Fruit fly (Drosophila melanogaster) whole organism, embryonic: ENCODE results near the gene Eip63F-1.

Experiments used
- ATbp ChIP-seq: fragments of 200-800 bp; sonication (Bioruptor generic); optimal IDR thresholded peaks from 2 replicates; lab custom pipeline; 2017; ENCODE audit warnings: missing biosample characterization, mild to moderate bottlenecking, missing genetic modification characterization, missing genetic modification reagents
- Atf-2 ChIP-seq: fragments of 200-800 bp; sonication (Bioruptor generic); optimal IDR thresholded peaks from 2 replicates; lab custom pipeline; 2016; ENCODE audit warnings: missing biosample characterization, missing genetic modification characterization
- CG10543 ChIP-seq: fragments of 200-800 bp; sonication (Bioruptor generic); optimal IDR thresholded peaks from 3 replicates; lab custom pipeline; 2017; ENCODE audit warnings: missing biosample characterization, mild to moderate bottlenecking, missing genetic modification characterization, moderate library complexity
- CG13287 ChIP-seq: fragments of 200-800 bp; sonication (Bioruptor generic); IDR thresholded peaks from 2 replicates; pipeline ENCODE4 v1.3.6; 2022; ENCODE audit warnings: missing biosample characterization, missing genetic modification characterization; ENCODE audit not compliant: partially characterized antibody
- CG13894 ChIP-seq: fragments of 200-800 bp; sonication (Bioruptor generic); optimal IDR thresholded peaks from 3 replicates; lab custom pipeline; 2018; ENCODE audit warnings: missing biosample characterization, mild to moderate bottlenecking, missing genetic modification characterization, moderate library complexity
- CG15696 ChIP-seq: fragments of 200-800 bp; sonication (Bioruptor generic); optimal IDR thresholded peaks from 2 replicates; lab custom pipeline; 2019; ENCODE audit warnings: missing biosample characterization, mild to moderate bottlenecking, missing genetic modification characterization, moderate library complexity
- CG1603 ChIP-seq: fragments of 200-800 bp; sonication (Bioruptor generic); optimal IDR thresholded peaks from 2 replicates; lab custom pipeline; 2019; ENCODE audit warnings: missing biosample characterization, mild to moderate bottlenecking, missing genetic modification characterization, moderate library complexity
- CG1647 ChIP-seq: fragments of 200-800 bp; sonication (Bioruptor generic); optimal IDR thresholded peaks from 3 replicates; lab custom pipeline; 2016; ENCODE audit warnings: missing biosample characterization, missing genetic modification characterization
- CG1792 ChIP-seq: fragments of 200-800 bp; sonication (Bioruptor generic); optimal IDR thresholded peaks from 2 replicates; lab custom pipeline; 2016; ENCODE audit warnings: missing biosample characterization, missing genetic modification characterization
- CG1832 ChIP-seq: fragments of 200-800 bp; sonication (Bioruptor generic); optimal IDR thresholded peaks from 2 replicates; lab custom pipeline; 2017; ENCODE audit warnings: missing biosample characterization, mild to moderate bottlenecking, missing genetic modification characterization, inconsistent platforms
- CG2116 ChIP-seq: fragments of 200-800 bp; sonication (Bioruptor generic); optimal IDR thresholded peaks from 3 replicates; lab custom pipeline; 2018; ENCODE audit warnings: missing biosample characterization, mild to moderate bottlenecking, missing genetic modification characterization
- CG2712 ChIP-seq: fragments of 200-800 bp; optimal IDR thresholded peaks from 3 replicates; lab custom pipeline; 2019; ENCODE audit warnings: missing biosample characterization, mild to moderate bottlenecking, missing genetic modification characterization, moderate library complexity
- CG31388 ChIP-seq: fragments of 200-800 bp; sonication (Bioruptor generic); optimal IDR thresholded peaks from 2 replicates; lab custom pipeline; 2016; ENCODE audit warnings: missing biosample characterization, missing genetic modification characterization
- CG33557 ChIP-seq: fragments of 200-800 bp; sonication (Bioruptor generic); optimal IDR thresholded peaks from 2 replicates; lab custom pipeline; 2019; ENCODE audit warnings: missing biosample characterization, mild to moderate bottlenecking, missing genetic modification characterization, moderate library complexity
- CG4360 ChIP-seq: fragments of 200-800 bp; sonication (Bioruptor generic); IDR thresholded peaks from 2 replicates; pipeline ENCODE4 v1.3.6; 2022; ENCODE audit warnings: missing biosample characterization, missing genetic modification characterization
- CG6254 ChIP-seq: fragments of 200-800 bp; sonication (Bioruptor generic); optimal IDR thresholded peaks from 3 replicates; lab custom pipeline; 2017; ENCODE audit warnings: mild to moderate bottlenecking, missing biosample characterization, missing genetic modification reagents, missing genetic modification characterization
- CG7271 ChIP-seq: fragments of 200-800 bp; sonication (Bioruptor generic); optimal IDR thresholded peaks from 2 replicates; lab custom pipeline; 2018; ENCODE audit warnings: missing biosample characterization, mild to moderate bottlenecking, missing genetic modification characterization, moderate library complexity
- CG9876 ChIP-seq: fragments of 200-800 bp; sonication (Bioruptor generic); optimal IDR thresholded peaks from 2 replicates; lab custom pipeline; 2016; ENCODE audit warnings: missing biosample characterization, missing genetic modification characterization
- CTCF ChIP-seq: fragments of 200-800 bp; sonication (Bioruptor generic); optimal IDR thresholded peaks from 2 replicates; lab custom pipeline; 2017; ENCODE audit warnings: missing biosample characterization, mild to moderate bottlenecking, missing genetic modification characterization, moderate library complexity
- D19B ChIP-seq: fragments of 200-800 bp; sonication (Bioruptor generic); optimal IDR thresholded peaks from 2 replicates; lab custom pipeline; 2017; ENCODE audit warnings: missing biosample characterization, mild to moderate bottlenecking, missing genetic modification characterization
- Deaf1 ChIP-seq: fragments of 200-800 bp; optimal IDR thresholded peaks from 3 replicates; lab custom pipeline; 2019; ENCODE audit warnings: missing biosample characterization, mild to moderate bottlenecking, missing genetic modification characterization, moderate library complexity
- Doc2 ChIP-seq: fragments of 200-800 bp; sonication (Bioruptor generic); IDR thresholded peaks from 2 replicates; pipeline ENCODE4 v1.3.6; 2022; ENCODE audit warnings: missing biosample characterization, missing genetic modification characterization
- Eip74EF ChIP-seq, 2 experiments: fragments of 200-800 bp in 1 of 2; fragments of >200 bp in 1 of 2; sonication (Bioruptor generic) in 1 of 2; optimal IDR thresholded peaks; 2 replicates each; lab custom pipeline; 2017 to 2019; ENCODE audit warnings: missing biosample characterization in 2 of 2, missing genetic modification characterization in 2 of 2, mild to moderate bottlenecking in 1 of 2, moderate library complexity in 1 of 2
- Fer2 ChIP-seq: fragments of 200-800 bp; sonication (Bioruptor generic); optimal IDR thresholded peaks from 2 replicates; lab custom pipeline; 2018; ENCODE audit warnings: missing biosample characterization, mild to moderate bottlenecking, missing genetic modification characterization, moderate library complexity
- Lim3 ChIP-seq: fragments of 200-800 bp; sonication (Bioruptor generic); IDR thresholded peaks from 2 replicates; pipeline ENCODE4 v1.3.6; 2022; ENCODE audit warnings: missing biosample characterization, missing genetic modification characterization
- Opbp ChIP-seq: fragments of 200-800 bp; sonication (Bioruptor generic); IDR thresholded peaks from 3 replicates; pipeline ENCODE4 v1.3.6; 2022; ENCODE audit warnings: missing biosample characterization, missing genetic modification characterization; ENCODE audit not compliant: partially characterized antibody
- Sry-β ChIP-seq: fragments of 200-800 bp; sonication (Bioruptor generic); optimal IDR thresholded peaks from 2 replicates; lab custom pipeline; 2018; ENCODE audit warnings: missing biosample characterization, mild to moderate bottlenecking, missing genetic modification characterization, moderate library complexity
- al ChIP-seq: fragments of 200-800 bp; sonication (Bioruptor generic); IDR thresholded peaks from 2 replicates; pipeline ENCODE4 v1.3.6; 2022; ENCODE audit warnings: missing biosample characterization, missing genetic modification characterization
- bsh ChIP-seq, 2 experiments: fragments of 200-800 bp; sonication (Bioruptor generic); optimal IDR thresholded peaks; 2 replicates each; lab custom pipeline; 2017 to 2018; ENCODE audit warnings: mild to moderate bottlenecking in 2 of 2, missing biosample characterization in 2 of 2, missing genetic modification characterization in 2 of 2, moderate library complexity in 1 of 2
- chinmo ChIP-seq: fragments of 200-800 bp; sonication (Bioruptor generic); IDR thresholded peaks from 4 replicates; pipeline ENCODE4 v1.3.6; 2022; ENCODE audit warnings: missing biosample characterization, missing genetic modification characterization; ENCODE audit not compliant: partially characterized antibody
- chm ChIP-seq: fragments of 200-800 bp; sonication (Bioruptor generic); IDR thresholded peaks from 2 replicates; pipeline ENCODE4 v1.3.6; 2022; ENCODE audit warnings: missing biosample characterization, missing genetic modification characterization
- dimm ChIP-seq: fragments of 200-800 bp; sonication (Bioruptor generic); IDR thresholded peaks from 2 replicates; pipeline ENCODE4 v1.3.6; 2022; ENCODE audit warnings: missing biosample characterization, missing genetic modification characterization
- fd3F ChIP-seq: fragments of 200-800 bp; sonication (Bioruptor generic); optimal IDR thresholded peaks from 2 replicates; lab custom pipeline; 2018; ENCODE audit warnings: missing biosample characterization, mild to moderate bottlenecking, missing genetic modification characterization, moderate library complexity
- gce ChIP-seq: fragments of 200-800 bp; sonication (Bioruptor generic); IDR thresholded peaks from 3 replicates; pipeline ENCODE4 v1.3.6; 2022; ENCODE audit warnings: missing biosample characterization, missing genetic modification characterization
- grau ChIP-seq: fragments of 200-800 bp; optimal IDR thresholded peaks from 3 replicates; lab custom pipeline; 2019; ENCODE audit warnings: missing biosample characterization, mild to moderate bottlenecking, missing genetic modification characterization, moderate library complexity
- gro ChIP-seq: fragments of 200-800 bp; sonication (Bioruptor generic); optimal IDR thresholded peaks from 2 replicates; lab custom pipeline; 2016; ENCODE audit warnings: missing biosample characterization, missing genetic modification characterization
- her ChIP-seq: fragments of 200-800 bp; sonication (Bioruptor generic); optimal IDR thresholded peaks from 2 replicates; lab custom pipeline; 2016; ENCODE audit warnings: missing biosample characterization, missing genetic modification characterization
- hth ChIP-seq: fragments of >200 bp; optimal IDR thresholded peaks from 2 replicates; lab custom pipeline; 2017; ENCODE audit warnings: inconsistent platforms
- inv ChIP-seq: fragments of 200-800 bp; sonication (Bioruptor generic); IDR thresholded peaks from 2 replicates; pipeline ENCODE4 v1.3.6; 2022; ENCODE audit warnings: missing biosample characterization, missing genetic modification characterization; ENCODE audit not compliant: partially characterized antibody
- maf-S ChIP-seq: fragments of 200-800 bp; sonication (Bioruptor generic); optimal IDR thresholded peaks from 2 replicates; lab custom pipeline; 2016; ENCODE audit warnings: missing biosample characterization, missing genetic modification characterization
- pros ChIP-seq: fragments of 200-800 bp; sonication (Bioruptor generic); optimal IDR thresholded peaks from 3 replicates; lab custom pipeline; 2019; ENCODE audit warnings: missing biosample characterization, mild to moderate bottlenecking, missing genetic modification characterization, moderate library complexity
- scrt ChIP-seq: fragments of 200-800 bp; sonication (Bioruptor generic); optimal IDR thresholded peaks from 2 replicates; lab custom pipeline; 2018; ENCODE audit warnings: missing biosample characterization, mild to moderate bottlenecking, missing genetic modification characterization, moderate library complexity
- seq ChIP-seq: fragments of 200-800 bp; sonication (Bioruptor generic); IDR thresholded peaks from 2 replicates; pipeline ENCODE4 v1.3.6; 2022; ENCODE audit warnings: missing biosample characterization, missing genetic modification characterization
- sr ChIP-seq: fragments of 200-800 bp; sonication (Bioruptor generic); IDR thresholded peaks from 3 replicates; pipeline ENCODE4 v1.3.6; 2022; ENCODE audit warnings: missing biosample characterization, missing genetic modification characterization
- tap ChIP-seq: fragments of 200-800 bp; optimal IDR thresholded peaks from 3 replicates; lab custom pipeline; 2019; ENCODE audit warnings: missing biosample characterization, mild to moderate bottlenecking, missing genetic modification characterization, moderate library complexity
- tna ChIP-seq: fragments of 200-800 bp; sonication (Bioruptor generic); IDR thresholded peaks from 2 replicates; pipeline ENCODE4 v1.3.6; 2022; ENCODE audit warnings: missing biosample characterization, missing genetic modification characterization; ENCODE audit not compliant: partially characterized antibody
- trem ChIP-seq: fragments of 200-800 bp; optimal IDR thresholded peaks from 3 replicates; lab custom pipeline; 2019; ENCODE audit warnings: missing biosample characterization, mild to moderate bottlenecking, missing genetic modification characterization, moderate library complexity
- usp ChIP-seq: fragments of >200 bp; optimal IDR thresholded peaks from 2 replicates; lab custom pipeline; 2017; ENCODE audit warnings: missing biosample characterization, missing genetic modification characterization

Eip63F-1 gene

DNA sequence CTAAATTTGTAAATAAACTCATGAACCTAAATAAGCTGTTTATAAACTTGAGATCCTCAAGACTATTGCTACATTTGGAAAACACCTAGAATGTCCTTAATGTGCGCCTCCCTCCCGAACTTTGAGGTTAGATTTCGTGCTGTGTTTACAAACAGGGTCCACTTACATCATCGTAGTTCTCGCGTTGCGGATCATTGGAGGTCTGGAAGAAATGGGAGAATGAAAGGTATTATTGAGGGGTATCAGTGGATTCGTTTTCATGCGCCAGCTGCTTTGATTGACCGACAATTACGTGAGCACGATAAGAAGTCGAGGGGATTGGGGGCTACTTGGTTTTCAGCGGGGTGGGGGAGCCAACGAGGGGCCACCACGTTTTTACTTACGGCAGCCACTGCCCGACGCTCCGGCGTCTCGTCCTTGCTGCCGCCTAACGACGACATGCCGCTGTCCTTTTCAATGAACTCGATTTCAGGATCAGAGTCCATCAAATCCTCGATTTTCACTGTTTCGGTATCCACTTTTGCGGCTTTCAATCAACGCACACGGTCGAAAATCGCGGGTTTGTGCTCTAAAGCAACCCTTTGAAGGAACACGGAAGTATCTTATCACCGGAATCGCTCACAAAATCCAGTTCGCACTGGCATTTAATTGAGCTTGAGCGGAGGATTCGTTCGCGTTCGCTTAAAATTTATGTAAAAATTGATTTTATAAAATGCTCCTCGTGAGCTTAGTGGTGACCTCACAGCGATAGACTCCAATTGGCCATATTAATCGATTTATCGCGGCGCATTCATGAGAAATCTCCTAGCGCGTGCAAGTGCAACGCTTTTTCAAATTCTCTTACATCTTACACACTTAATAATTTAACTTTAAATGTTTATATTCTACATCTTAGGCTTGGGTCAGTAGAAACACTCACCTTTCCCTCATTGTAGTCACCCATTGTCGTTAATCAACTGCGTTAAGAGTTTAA is 26.3 kb downstream of the Eip63F-1 start (continued):
- TF ChIP-seq CG4360 (GFP tag; lab: Robert Waterston, UW) (no peak), fd3F (GFP tag; lab: Kevin White, UChicago) (no peak), trem (tag; lab: Kevin White, UChicago) (peak; percentile 44), al (GFP tag; lab: Robert Waterston, UW) (no peak), tna (GFP tag; lab: Robert Waterston, UW) (peak; percentile 40; the same call in 1 of the 2 replicates), gce (GFP tag; lab: Robert Waterston, UW) (no peak), CG15696 (tag; lab: Kevin White, UChicago) (no peak), Eip74EF (GFP tag; optimal IDR thresholded peaks at IDR 0.05; lab: Kevin White, UChicago) (no peak), Sry-β (GFP tag; lab: Kevin White, UChicago) (no peak), Deaf1 (tag; lab: Kevin White, UChicago) (peak; percentile 22), maf-S (GFP tag; lab: Kevin White, UChicago) (no peak), gro (GFP tag; lab: Kevin White, UChicago) (no peak), D19B (peak; percentile 76), scrt (GFP tag; lab: Kevin White, UChicago) (no peak), seq (GFP tag; lab: Robert Waterston, UW) (no peak), CG13287 (GFP tag; lab: Robert Waterston, UW) (peak; percentile 74), CG2712 (tag; lab: Kevin White, UChicago) (peak; percentile 40), CG6254 (GFP tag; lab: Kevin White, UChicago) (no peak), CG13894 (tag; lab: Kevin White, UChicago) (no peak), her (GFP tag; lab: Kevin White, UChicago) (peak; percentile 99), CG31388 (GFP tag; lab: Kevin White, UChicago) (no peak), CG7271 (tag; lab: Kevin White, UChicago) (no peak), Atf-2 (GFP tag; lab: Kevin White, UChicago) (no peak), hth (lab: Kevin White, UChicago) (no peak), CG33557 (GFP tag; lab: Kevin White, UChicago) (no peak), chm (GFP tag; lab: Robert Waterston, UW) (no peak), pros (GFP tag; lab: Kevin White, UChicago) (no peak), Lim3 (GFP tag; lab: Robert Waterston, UW) (no peak), Doc2 (GFP tag; lab: Robert Waterston, UW) (no peak), CG1603 (tag; lab: Kevin White, UChicago) (peak; percentile 55), Fer2 (tag; lab: Kevin White, UChicago) (no peak), inv (GFP tag; lab: Robert Waterston, UW) (peak; percentile 45; the same call in 1 of the 2 replicates), CG9876 (no peak), CTCF (no peak), Opbp (GFP tag; lab: Robert Waterston, UW) (peak; percentile 76), usp (GFP tag; lab: Kevin White, UChicago) (no peak), CG1832 (GFP tag; lab: Kevin White, UChicago) (no peak), grau (tag; lab: Kevin White, UChicago) (no peak), dimm (no peak), sr (GFP tag; lab: Robert Waterston, UW) (no peak), bsh (GFP tag; optimal IDR thresholded peaks at IDR 0.05; lab: Kevin White, UChicago) (no peak), CG10543 (GFP tag; lab: Kevin White, UChicago) (no peak), ATbp (GFP tag; lab: Kevin White, UChicago) (no peak), chinmo (GFP tag; lab: Robert Waterston, UW) (peak; percentile 72; the same call in 2 of the 4 replicates), tap (no peak), CG1792 (GFP tag; lab: Kevin White, UChicago) (no peak), CG1647 (GFP tag; lab: Kevin White, UChicago) (no peak), CG2116 (GFP tag; lab: Kevin White, UChicago) (peak; percentile 77)
